Fruit fly (Drosophila melanogaster) whole organism, embryonic: Measurements from ENCODE around the gene Cad96Cb.

Source experiments
- Adf1 ChIP-seq: fragments of 200-800 bp; sonication (Bioruptor generic); IDR thresholded peaks from 2 replicates; pipeline ENCODE4 v1.3.6; 2022; ENCODE audit warnings: missing biosample characterization, missing genetic modification characterization
- Atf6 ChIP-seq: fragments of 200-800 bp; sonication (Bioruptor generic); IDR thresholded peaks from 2 replicates; pipeline ENCODE4 v1.3.6; 2022; ENCODE audit warnings: missing biosample characterization, missing genetic modification characterization
- BEAF-32 ChIP-seq: fragments of 200-800 bp; sonication (Bioruptor generic); optimal IDR thresholded peaks from 3 replicates; lab custom pipeline; 2017; ENCODE audit warnings: missing biosample characterization, missing genetic modification characterization, mild to moderate bottlenecking, moderate library complexity, missing genetic modification reagents
- CG12391 ChIP-seq: fragments of 200-800 bp; sonication (Bioruptor generic); optimal IDR thresholded peaks from 3 replicates; lab custom pipeline; 2018; ENCODE audit warnings: missing biosample characterization, mild to moderate bottlenecking, missing genetic modification characterization, moderate library complexity
- CG1603 ChIP-seq: fragments of 200-800 bp; sonication (Bioruptor generic); optimal IDR thresholded peaks from 2 replicates; lab custom pipeline; 2019; ENCODE audit warnings: missing biosample characterization, mild to moderate bottlenecking, missing genetic modification characterization, moderate library complexity
- CG17328 ChIP-seq: fragments of 200-800 bp; sonication (Bioruptor generic); IDR thresholded peaks from 2 replicates; pipeline ENCODE4 v1.3.6; 2022; ENCODE audit warnings: missing biosample characterization, missing genetic modification characterization
- CG17361 ChIP-seq: fragments of 200-800 bp; sonication (Bioruptor generic); IDR thresholded peaks from 3 replicates; pipeline ENCODE4 v1.3.6; 2022; ENCODE audit warnings: missing biosample characterization, missing genetic modification characterization
- CG17385 ChIP-seq: fragments of 200-800 bp; sonication (Bioruptor generic); optimal IDR thresholded peaks from 3 replicates; lab custom pipeline; 2018; ENCODE audit warnings: missing biosample characterization, mild to moderate bottlenecking, missing genetic modification characterization
- CG1832 ChIP-seq: fragments of 200-800 bp; sonication (Bioruptor generic); optimal IDR thresholded peaks from 2 replicates; lab custom pipeline; 2017; ENCODE audit warnings: missing biosample characterization, mild to moderate bottlenecking, missing genetic modification characterization, inconsistent platforms
- CG4360 ChIP-seq: fragments of 200-800 bp; sonication (Bioruptor generic); IDR thresholded peaks from 2 replicates; pipeline ENCODE4 v1.3.6; 2022; ENCODE audit warnings: missing biosample characterization, missing genetic modification characterization
- CG4424 ChIP-seq: fragments of 200-800 bp; sonication (Bioruptor generic); optimal IDR thresholded peaks from 3 replicates; lab custom pipeline; 2016; ENCODE audit warnings: missing biosample characterization, missing genetic modification characterization
- CG7839 ChIP-seq: fragments of 200-800 bp; sonication (Bioruptor generic); optimal IDR thresholded peaks from 3 replicates; lab custom pipeline; 2018; ENCODE audit warnings: missing biosample characterization, mild to moderate bottlenecking, missing genetic modification characterization, moderate library complexity
- CG8765 ChIP-seq: fragments of 200-800 bp; sonication (Bioruptor generic); IDR thresholded peaks from 2 replicates; pipeline ENCODE4 v1.3.6; 2022; ENCODE audit warnings: missing biosample characterization, missing genetic modification characterization
- Doc3 ChIP-seq: fragments of 200-800 bp; sonication (Bioruptor generic); IDR thresholded peaks from 3 replicates; pipeline ENCODE4 v1.3.6; 2022; ENCODE audit warnings: missing biosample characterization, missing genetic modification characterization; ENCODE audit not compliant: partially characterized antibody
- Drgx ChIP-seq: fragments of 200-800 bp; sonication (Bioruptor generic); IDR thresholded peaks from 2 replicates; pipeline ENCODE4 v1.3.6; 2022; ENCODE audit warnings: missing biosample characterization, missing genetic modification characterization
- E2f1 ChIP-seq: fragments of 200-800 bp; sonication (Bioruptor generic); IDR thresholded peaks from 2 replicates; pipeline ENCODE4 v1.3.6; 2022; ENCODE audit warnings: missing biosample characterization, missing genetic modification characterization
- Eip74EF ChIP-seq, 2 experiments: fragments of 200-800 bp in 1 of 2; fragments of >200 bp in 1 of 2; sonication (Bioruptor generic) in 1 of 2; optimal IDR thresholded peaks; 2 replicates each; lab custom pipeline; 2017 to 2019; ENCODE audit warnings: missing biosample characterization in 2 of 2, missing genetic modification characterization in 2 of 2, mild to moderate bottlenecking in 1 of 2, moderate library complexity in 1 of 2
- Gug ChIP-seq: fragments of 200-800 bp; sonication (Bioruptor generic); IDR thresholded peaks from 4 replicates; pipeline ENCODE4 v1.3.6; 2022; ENCODE audit warnings: missing biosample characterization, missing genetic modification characterization
- HLH4C ChIP-seq: fragments of 200-800 bp; sonication (Bioruptor generic); IDR thresholded peaks from 3 replicates; pipeline ENCODE4 v1.3.6; 2022; ENCODE audit warnings: missing biosample characterization, missing genetic modification characterization; ENCODE audit not compliant: partially characterized antibody
- Jarid2 ChIP-seq: fragments of 200-800 bp; sonication (Bioruptor generic); optimal IDR thresholded peaks from 3 replicates; lab custom pipeline; 2017; ENCODE audit warnings: mild to moderate bottlenecking, missing biosample characterization, missing genetic modification reagents, missing genetic modification characterization
- Med ChIP-seq: fragments of 200-800 bp; sonication (Bioruptor generic); peaks from one replicate; lab custom pipeline; 2016; ENCODE audit warnings: missing biosample characterization, missing genetic modification characterization, mild to moderate bottlenecking, inconsistent platforms, moderate library complexity
- NFAT ChIP-seq: fragments of 200-800 bp; sonication (Bioruptor generic); IDR thresholded peaks from 2 replicates; pipeline ENCODE4 v1.3.6; 2022; ENCODE audit warnings: missing biosample characterization, missing genetic modification characterization
- Nf-YB ChIP-seq: fragments of 200-800 bp; sonication (Bioruptor generic); optimal IDR thresholded peaks from 3 replicates; lab custom pipeline; 2019; ENCODE audit warnings: missing biosample characterization, mild to moderate bottlenecking, missing genetic modification characterization, moderate library complexity
- Opbp ChIP-seq: fragments of 200-800 bp; sonication (Bioruptor generic); IDR thresholded peaks from 3 replicates; pipeline ENCODE4 v1.3.6; 2022; ENCODE audit warnings: missing biosample characterization, missing genetic modification characterization; ENCODE audit not compliant: partially characterized antibody
- Pdp1 ChIP-seq, 2 experiments: fragments of 200-800 bp; sonication (Bioruptor generic); optimal IDR thresholded peaks; 3 replicates each; lab custom pipeline; 2016; ENCODE audit warnings: missing biosample characterization in 2 of 2, missing genetic modification characterization in 2 of 2, mild to moderate bottlenecking in 1 of 2, moderate library complexity in 1 of 2
- Usf ChIP-seq: fragments of 200-800 bp; sonication (Bioruptor generic); optimal IDR thresholded peaks from 2 replicates; lab custom pipeline; 2017; ENCODE audit warnings: missing genotype, missing biosample characterization, missing genetic modification characterization
- Vsx1 ChIP-seq: fragments of 200-800 bp; sonication (Bioruptor generic); optimal IDR thresholded peaks from 2 replicates; lab custom pipeline; 2017; ENCODE audit warnings: missing biosample characterization, mild to moderate bottlenecking, missing genetic modification characterization, missing genetic modification reagents
- Xbp1 ChIP-seq: fragments of 200-800 bp; sonication (Bioruptor generic); optimal IDR thresholded peaks from 3 replicates; lab custom pipeline; 2016; ENCODE audit warnings: missing biosample characterization, mild to moderate bottlenecking, missing genetic modification characterization
- ap ChIP-seq: fragments of 200-800 bp; sonication (Bioruptor generic); IDR thresholded peaks from 2 replicates; pipeline ENCODE4 v1.3.6; 2022; ENCODE audit warnings: missing biosample characterization, missing genetic modification characterization
- ash1 ChIP-seq: fragments of 200-800 bp; sonication (Bioruptor generic); optimal IDR thresholded peaks from 2 replicates; lab custom pipeline; 2018; ENCODE audit warnings: missing biosample characterization, mild to moderate bottlenecking, missing genetic modification characterization
- bowl ChIP-seq: fragments of 200-800 bp; sonication (Bioruptor generic); IDR thresholded peaks from 2 replicates; pipeline ENCODE4 v1.3.6; 2022; ENCODE audit warnings: missing biosample characterization, missing genetic modification characterization
- chinmo ChIP-seq: fragments of 200-800 bp; sonication (Bioruptor generic); IDR thresholded peaks from 4 replicates; pipeline ENCODE4 v1.3.6; 2022; ENCODE audit warnings: missing biosample characterization, missing genetic modification characterization; ENCODE audit not compliant: partially characterized antibody
- ci ChIP-seq: fragments of 200-800 bp; sonication (Bioruptor generic); IDR thresholded peaks from 3 replicates; pipeline ENCODE4 v1.3.6; 2022; ENCODE audit warnings: missing biosample characterization, missing genetic modification characterization
- crp ChIP-seq, 2 experiments: fragments of 200-800 bp; sonication (Bioruptor generic); optimal IDR thresholded peaks; 2 replicates in 1 of 2; 3 replicates in 1 of 2; lab custom pipeline; 2017; ENCODE audit warnings: missing biosample characterization in 2 of 2, missing genetic modification characterization in 2 of 2, mild to moderate bottlenecking in 1 of 2, moderate library complexity in 1 of 2
- dan ChIP-seq: fragments of 200-800 bp; sonication (Bioruptor generic); IDR thresholded peaks from 2 replicates; pipeline ENCODE4 v1.3.6; 2022; ENCODE audit warnings: missing biosample characterization, missing genetic modification characterization
- emc ChIP-seq: fragments of 200-800 bp; sonication (Bioruptor generic); optimal IDR thresholded peaks from 2 replicates; lab custom pipeline; 2016; ENCODE audit warnings: missing biosample characterization, missing genetic modification characterization
- eyg ChIP-seq: fragments of 200-800 bp; sonication (Bioruptor generic); optimal IDR thresholded peaks from 3 replicates; lab custom pipeline; 2016; ENCODE audit warnings: missing biosample characterization, missing genetic modification characterization
- fd96Cb ChIP-seq: fragments of 200-800 bp; sonication (Bioruptor generic); optimal IDR thresholded peaks from 2 replicates; lab custom pipeline; 2018; ENCODE audit warnings: missing biosample characterization, mild to moderate bottlenecking, missing genetic modification characterization, moderate library complexity
- ftz-f1 ChIP-seq: fragments of 200-800 bp; sonication (Bioruptor generic); optimal IDR thresholded peaks from 2 replicates; lab custom pipeline; 2016; ENCODE audit warnings: missing biosample characterization, missing genetic modification characterization
- hbn ChIP-seq: fragments of 200-800 bp; sonication (Bioruptor generic); IDR thresholded peaks from 2 replicates; pipeline ENCODE4 v1.3.6; 2022; ENCODE audit warnings: missing biosample characterization, missing genetic modification characterization; ENCODE audit not compliant: partially characterized antibody
- lab ChIP-seq: fragments of 200-800 bp; sonication (Bioruptor generic); optimal IDR thresholded peaks from 3 replicates; lab custom pipeline; 2017; ENCODE audit warnings: missing biosample characterization, missing genetic modification characterization, mild to moderate bottlenecking, moderate library complexity, missing genetic modification reagents
- lmd ChIP-seq: fragments of 200-800 bp; sonication (Bioruptor generic); IDR thresholded peaks from 2 replicates; pipeline ENCODE4 v1.3.6; 2022; ENCODE audit warnings: missing biosample characterization, missing genetic modification characterization
- nerfin-1 ChIP-seq: fragments of 200-800 bp; sonication (Bioruptor generic); optimal IDR thresholded peaks from 3 replicates; lab custom pipeline; 2019; ENCODE audit warnings: missing biosample characterization, mild to moderate bottlenecking, missing genetic modification characterization, moderate library complexity
- pan ChIP-seq, 4 experiments: fragments of >200 bp in 3 of 4; fragments of 200-800 bp in 1 of 4; sonication (Bioruptor generic) in 1 of 4; optimal IDR thresholded peaks in 3 of 4; IDR thresholded peaks in 1 of 4; 2 replicates each; pipeline versions ENCODE4 v1.3.6 to Lab custom; 2017 to 2022; ENCODE audit warnings: missing biosample characterization in 2 of 4, missing genetic modification characterization in 2 of 4, mixed read lengths in 1 of 4
- sd ChIP-seq: fragments of 200-800 bp; sonication (Bioruptor generic); optimal IDR thresholded peaks from 3 replicates; lab custom pipeline; 2018; ENCODE audit warnings: missing biosample characterization, mild to moderate bottlenecking, missing genetic modification characterization, moderate library complexity
- sug ChIP-seq: fragments of 200-800 bp; optimal IDR thresholded peaks from 2 replicates; lab custom pipeline; 2019; ENCODE audit warnings: missing biosample characterization, mild to moderate bottlenecking, missing genetic modification characterization, moderate library complexity
- tup ChIP-seq: fragments of 200-800 bp; sonication (Bioruptor generic); optimal IDR thresholded peaks from 2 replicates; lab custom pipeline; 2016; ENCODE audit warnings: missing biosample characterization, mild to moderate bottlenecking, missing genetic modification characterization, moderate library complexity
- zen2 ChIP-seq: fragments of 200-800 bp; sonication (Bioruptor generic); IDR thresholded peaks from 3 replicates; pipeline ENCODE4 v1.3.6; 2022; ENCODE audit warnings: missing biosample characterization, missing genetic modification characterization; ENCODE audit not compliant: partially characterized antibody

Cad96Cb gene

DNA sequence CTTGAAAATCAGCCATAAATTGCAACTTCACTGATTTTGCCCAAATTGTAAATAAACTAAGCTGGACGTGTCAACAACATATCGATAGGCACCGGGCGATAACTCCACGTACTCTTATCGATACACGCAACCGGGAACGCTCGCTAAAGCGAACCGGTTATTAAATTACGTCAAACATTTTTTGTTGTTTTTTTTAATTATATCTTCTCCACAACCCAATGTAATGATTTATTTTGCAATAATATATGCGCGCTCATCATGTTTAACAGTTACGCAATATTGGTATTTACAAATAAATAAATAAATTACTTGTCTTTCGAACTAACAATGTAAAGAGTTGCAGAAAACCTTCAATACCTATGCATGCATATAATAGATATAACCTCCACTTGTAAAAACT, 17.0 kb downstream of the Cad96Cb start, which contains the start of gene Saysd1 (continued):
- TF ChIP-seq ash1 (GFP tag; lab: Kevin White, UChicago) (no peak), BEAF-32 (GFP tag; lab: Kevin White, UChicago) (peak; percentile 74), bowl (no peak), zen2 (GFP tag; lab: Robert Waterston, UW) (peak; percentile 84), Pdp1 (GFP tag; optimal IDR thresholded peaks at IDR 0.05; lab: Kevin White, UChicago) (peak in 1 of 2 experiments; percentile 88), ap (GFP tag; lab: Robert Waterston, UW) (no peak), tup (GFP tag; lab: Kevin White, UChicago) (no peak), CG4360 (GFP tag; lab: Robert Waterston, UW) (peak; percentile 53; the same call in 1 of the 2 replicates), lmd (GFP tag; lab: Robert Waterston, UW) (peak; percentile 50; the same call in 1 of the 2 replicates), lab (GFP tag; lab: Kevin White, UChicago) (peak; percentile 51), Doc3 (peak; percentile 87), CG17328 (GFP tag; lab: Robert Waterston, UW) (no peak), Drgx (GFP tag; lab: Robert Waterston, UW) (no peak), CG17385 (GFP tag; lab: Kevin White, UChicago) (no peak), chinmo (peak; percentile 82; the same call in 1 of the 4 replicates), CG7839 (tag; lab: Kevin White, UChicago) (peak; percentile 44), Med (GFP tag; lab: Kevin White, UChicago) (peak; percentile 84), sd (tag; lab: Kevin White, UChicago) (no peak), pan (optimal IDR thresholded peaks at IDR 0.05; lab: Kevin White, UChicago) (no peak), pan (GFP tag; optimal IDR thresholded peaks at IDR 0.05 in 1 of 2, IDR thresholded peaks at IDR 0.05 in 1 of 2) (peak in 1 of 2 experiments; percentile 53), CG1603 (tag; lab: Kevin White, UChicago) (peak; percentile 37), crp (GFP tag; optimal IDR thresholded peaks at IDR 0.05; lab: Kevin White, UChicago) (no peak), CG8765 (no peak), nerfin-1 (tag; lab: Kevin White, UChicago) (peak; percentile 12), ftz-f1 (peak; percentile 33), fd96Cb (tag; lab: Kevin White, UChicago) (no peak), E2f1 (GFP tag; lab: Robert Waterston, UW) (0 out of 2 replicates have a peak, but pooled peaks have one; percentile 28), NFAT (peak; percentile 47; the same call in 1 of the 2 replicates), sug (tag; lab: Kevin White, UChicago) (no peak), Eip74EF (GFP tag; optimal IDR thresholded peaks at IDR 0.05; lab: Kevin White, UChicago) (no peak), ci (GFP tag; lab: Robert Waterston, UW) (0 out of 3 replicates have a peak, but pooled peaks have one; percentile 17), HLH4C (GFP tag; lab: Robert Waterston, UW) (peak; percentile 90), Usf (GFP tag; lab: Kevin White, UChicago) (no peak), CG17361 (GFP tag; lab: Robert Waterston, UW) (0 out of 3 replicates have a peak, but pooled peaks have one; percentile 39), Gug (peak; percentile 35; the same call in 1 of the 4 replicates), Xbp1 (GFP tag; lab: Kevin White, UChicago) (no peak), Vsx1 (GFP tag; lab: Kevin White, UChicago) (peak; percentile 30), dan (GFP tag; lab: Robert Waterston, UW) (no peak), Jarid2 (GFP tag; lab: Kevin White, UChicago) (no peak), CG12391 (tag; lab: Kevin White, UChicago) (no peak), CG1832 (no peak), Nf-YB (GFP tag; lab: Kevin White, UChicago) (no peak), eyg (GFP tag; lab: Kevin White, UChicago) (no peak), Atf6 (GFP tag; lab: Robert Waterston, UW) (no peak), Opbp (GFP tag; lab: Robert Waterston, UW) (peak; percentile 85; the same call in 2 of the 3 replicates), Adf1 (no peak), hbn (GFP tag; lab: Robert Waterston, UW) (peak; percentile 78), CG4424 (peak; percentile 41), emc (GFP tag; lab: Kevin White, UChicago) (peak; percentile 6)
